Fruit fly (Drosophila melanogaster) whole organism, wandering third instar larva: Measurements from ENCODE around the gene FoxL1.
A peak's percentile ranks its signal among the peaks of the same experiment; 100 is the strongest.

Experiments used
- CG9705 ChIP-seq: fragments of 200-800 bp; sonication (Bioruptor generic); optimal IDR thresholded peaks from 2 replicates; lab custom pipeline; 2018; ENCODE audit warnings: missing biosample characterization, mild to moderate bottlenecking, missing genetic modification characterization
- Dfd ChIP-seq: fragments of >200 bp; optimal IDR thresholded peaks from 2 replicates; lab custom pipeline; 2017; ENCODE audit warnings: missing biosample characterization, missing genetic modification characterization
- Dif ChIP-seq: fragments of 200-275, 200-300 bp; sonication (Bioruptor generic); optimal IDR thresholded peaks from 2 replicates; lab custom pipeline; 2018; ENCODE audit warnings: missing biosample characterization, missing genetic modification characterization; ENCODE audit not compliant: partially characterized antibody
- GATAd ChIP-seq: sonication (Bioruptor generic); optimal IDR thresholded peaks from 2 replicates; lab custom pipeline; 2016; ENCODE audit warnings: missing biosample characterization, missing genetic modification characterization
- HLH106 ChIP-seq: fragments of 200-800 bp; optimal IDR thresholded peaks from 3 replicates; lab custom pipeline; 2019; ENCODE audit warnings: missing biosample characterization, mild to moderate bottlenecking, missing genetic modification characterization, moderate library complexity
- Hnf4 ChIP-seq: fragments of 200-800 bp; sonication (Bioruptor generic); optimal IDR thresholded peaks from 2 replicates; lab custom pipeline; 2016; ENCODE audit warnings: missing biosample characterization, mild to moderate bottlenecking, missing genetic modification characterization
- Hr78 ChIP-seq: fragments of >200 bp; optimal IDR thresholded peaks from 2 replicates; lab custom pipeline; 2017; ENCODE audit warnings: missing biosample characterization, missing genetic modification characterization
- Hr83 ChIP-seq: fragments of 200-300 bp; sonication (Bioruptor generic); optimal IDR thresholded peaks from 2 replicates; lab custom pipeline; 2016; ENCODE audit warnings: missing biosample characterization, mild to moderate bottlenecking, missing genetic modification characterization, moderate library complexity; ENCODE audit not compliant: poor library complexity, severe bottlenecking
- Jra ChIP-seq: sonication (Bioruptor generic); optimal IDR thresholded peaks from 2 replicates; lab custom pipeline; 2016; ENCODE audit warnings: missing biosample characterization, missing genetic modification characterization
- Mio ChIP-seq: sonication (Bioruptor generic); optimal IDR thresholded peaks from 2 replicates; lab custom pipeline; 2016; ENCODE audit warnings: missing biosample characterization, missing genetic modification characterization
- Myc ChIP-seq: fragments of >200 bp; optimal IDR thresholded peaks from 2 replicates; lab custom pipeline; 2017
- N ChIP-seq: fragments of >200 bp; optimal IDR thresholded peaks from 2 replicates; lab custom pipeline; 2018; ENCODE audit warnings: missing biosample characterization, missing external identifiers, missing genetic modification characterization
- OdsH ChIP-seq: fragments of 200-800 bp; sonication (Bioruptor generic); optimal IDR thresholded peaks from 2 replicates; lab custom pipeline; 2016; ENCODE audit warnings: missing biosample characterization, mild to moderate bottlenecking, missing genetic modification characterization
- Vsx2 ChIP-seq: fragments of 200-300, 225-300 bp; sonication (Bioruptor generic); optimal IDR thresholded peaks from 2 replicates; lab custom pipeline; 2018; ENCODE audit warnings: missing biosample characterization, missing genetic modification characterization; ENCODE audit not compliant: partially characterized antibody
- dmrt93B ChIP-seq: fragments of 200-800 bp; sonication (Bioruptor generic); optimal IDR thresholded peaks from 2 replicates; lab custom pipeline; 2018; ENCODE audit warnings: missing biosample characterization, mild to moderate bottlenecking, missing genetic modification characterization
- dsf ChIP-seq: sonication (Bioruptor generic); optimal IDR thresholded peaks from 2 replicates; lab custom pipeline; 2016; ENCODE audit warnings: missing biosample characterization, missing genetic modification characterization, borderline replicate concordance
- ey ChIP-seq: fragments of 200-800 bp; sonication (Bioruptor generic); optimal IDR thresholded peaks from 2 replicates; lab custom pipeline; 2016; ENCODE audit warnings: missing biosample characterization, missing genetic modification characterization
- foxo ChIP-seq, 2 experiments: fragments of 200-800 bp; sonication (Bioruptor generic); optimal IDR thresholded peaks; 2 replicates in 1 of 2; 3 replicates in 1 of 2; lab custom pipeline; 2016 to 2017; ENCODE audit warnings: missing biosample characterization in 2 of 2, missing genetic modification characterization in 2 of 2
- fru ChIP-seq: fragments of 200-800 bp; sonication (Bioruptor generic); optimal IDR thresholded peaks from 3 replicates; lab custom pipeline; 2016; ENCODE audit warnings: missing biosample characterization, mild to moderate bottlenecking, missing genetic modification characterization
- h ChIP-seq: fragments of 200-800 bp; sonication (Bioruptor generic); optimal IDR thresholded peaks from 3 replicates; lab custom pipeline; 2016; ENCODE audit warnings: missing biosample characterization, mild to moderate bottlenecking, missing genetic modification characterization
- jim ChIP-seq: fragments of 175-275, 200-325 bp; sonication (Bioruptor generic); optimal IDR thresholded peaks from 2 replicates; lab custom pipeline; 2016; ENCODE audit warnings: missing biosample characterization, mild to moderate bottlenecking, missing genetic modification characterization
- lola ChIP-seq: fragments of >200 bp; optimal IDR thresholded peaks from 2 replicates; lab custom pipeline; 2017; ENCODE audit warnings: missing biosample characterization, missing genetic modification characterization
- pan ChIP-seq: fragments of >200 bp; optimal IDR thresholded peaks from 2 replicates; lab custom pipeline; 2017
- psq ChIP-seq: fragments of 200-800 bp; sonication (Bioruptor generic); optimal IDR thresholded peaks from 3 replicates; lab custom pipeline; 2017; ENCODE audit warnings: missing biosample characterization, mild to moderate bottlenecking, missing genetic modification characterization, moderate library complexity
- rgr ChIP-seq: fragments of 200-800 bp; sonication (Bioruptor generic); optimal IDR thresholded peaks from 3 replicates; lab custom pipeline; 2016; ENCODE audit warnings: missing biosample characterization, mild to moderate bottlenecking, missing genetic modification characterization
- sage ChIP-seq: fragments of 200-800 bp; sonication (Bioruptor generic); optimal IDR thresholded peaks from 2 replicates; lab custom pipeline; 2016; ENCODE audit warnings: missing biosample characterization, mild to moderate bottlenecking, missing genetic modification characterization
- sv ChIP-seq: fragments of 200-800 bp; sonication (Bioruptor generic); optimal IDR thresholded peaks from 3 replicates; lab custom pipeline; 2016; ENCODE audit warnings: missing biosample characterization, missing genetic modification characterization
- tai ChIP-seq: sonication (Bioruptor generic); optimal IDR thresholded peaks from 2 replicates; lab custom pipeline; 2016; ENCODE audit warnings: missing biosample characterization, missing genetic modification characterization
- usp ChIP-seq: fragments of >200 bp; optimal IDR thresholded peaks from 2 replicates; lab custom pipeline; 2017; ENCODE audit warnings: missing biosample characterization, missing genetic modification characterization

FoxL1 gene

DNA sequence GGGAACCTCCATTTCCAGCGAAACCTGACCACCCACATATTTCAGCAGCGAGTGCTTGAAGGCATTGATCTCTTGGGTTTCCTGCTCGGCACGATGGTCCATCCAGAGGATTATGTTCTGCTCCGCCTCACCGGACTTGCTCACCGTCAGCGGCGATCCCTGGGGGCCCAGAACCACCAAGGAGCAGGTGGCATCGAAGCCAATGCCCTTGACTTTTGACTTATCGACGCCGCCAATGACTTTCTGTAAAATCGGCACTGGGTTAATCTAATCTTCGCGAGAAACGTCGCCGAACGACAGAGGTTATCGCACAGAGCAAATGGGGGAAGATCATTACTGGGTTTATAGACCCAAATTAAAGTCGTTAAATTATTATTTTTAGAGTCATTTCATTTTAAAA is 5.8 kb downstream of the FoxL1 start:
- TF ChIP-seq fru (no peak), tai (GFP tag; lab: Kevin White, UChicago) (no peak), sv (GFP tag; lab: Kevin White, UChicago) (no peak), h (GFP tag; lab: Kevin White, UChicago) (no peak), Myc (lab: Kevin White, UChicago) (no peak), ey (no peak), foxo (GFP tag; optimal IDR thresholded peaks at IDR 0.05; lab: Kevin White, UChicago) (no peak), HLH106 (no peak), Mio (GFP tag; lab: Kevin White, UChicago) (no peak), pan (no peak), Vsx2 (GFP tag; lab: Kevin White, UChicago) (no peak), lola (GFP tag; lab: Kevin White, UChicago) (no peak), Hnf4 (GFP tag; lab: Kevin White, UChicago) (no peak), Jra (no peak), jim (GFP tag; lab: Kevin White, UChicago) (no peak), dsf (GFP tag; lab: Kevin White, UChicago) (no peak), Dfd (GFP tag; lab: Kevin White, UChicago) (no peak), OdsH (GFP tag; lab: Kevin White, UChicago) (no peak), Dif (GFP tag; lab: Kevin White, UChicago) (no peak), Hr78 (GFP tag; lab: Kevin White, UChicago) (no peak)

dm6 chr3L:4025738-4026505 is 7.2 kb downstream of the FoxL1 start, which contains the start of gene CG11594:
TSS of gene CG11594 (minus strand) at chr3L:4026011.
- TF ChIP-seq Hr83 (GFP tag; lab: Kevin White, UChicago) (peak; percentile 40), rgr (peak; percentile 27), Vsx2 (GFP tag; lab: Kevin White, UChicago) (no peak)

DNA sequence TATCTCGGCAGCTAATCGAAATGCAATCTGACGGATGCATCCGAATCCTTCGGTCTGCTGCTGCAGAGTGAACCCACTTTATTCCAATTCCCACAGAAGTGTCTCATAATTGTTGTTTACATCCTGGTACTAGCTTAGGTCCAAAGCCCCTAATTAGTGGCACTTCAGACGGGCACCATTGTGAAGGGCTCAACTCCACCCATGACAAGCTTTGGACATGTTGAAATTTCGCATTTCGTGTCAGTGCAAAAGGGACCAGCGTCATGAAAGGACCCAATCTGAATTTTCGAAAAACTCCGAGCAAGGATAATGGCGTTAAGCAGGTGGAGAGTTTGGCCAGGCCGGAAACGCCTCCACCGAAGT is 7.8 kb downstream of the FoxL1 start, which contains the start of gene Gr64a:
Gene Gr64a (plus strand): TSS at position 264 of the 363 bp plus-strand sequence.
- TF ChIP-seq HLH106 (no peak), fru (no peak), tai (GFP tag; lab: Kevin White, UChicago) (no peak), OdsH (GFP tag; lab: Kevin White, UChicago) (no peak), dsf (GFP tag; lab: Kevin White, UChicago) (no peak), ey (no peak), rgr (no peak), pan (no peak), Myc (lab: Kevin White, UChicago) (no peak), Hr83 (GFP tag; lab: Kevin White, UChicago) (no peak), Dfd (GFP tag; lab: Kevin White, UChicago) (no peak), psq (no peak), Mio (GFP tag; lab: Kevin White, UChicago) (no peak), h (GFP tag; lab: Kevin White, UChicago) (no peak), Vsx2 (GFP tag; lab: Kevin White, UChicago) (no peak), Jra (no peak), dmrt93B (GFP tag; lab: Kevin White, UChicago) (no peak), sage (GFP tag; lab: Kevin White, UChicago) (no peak)

DNA sequence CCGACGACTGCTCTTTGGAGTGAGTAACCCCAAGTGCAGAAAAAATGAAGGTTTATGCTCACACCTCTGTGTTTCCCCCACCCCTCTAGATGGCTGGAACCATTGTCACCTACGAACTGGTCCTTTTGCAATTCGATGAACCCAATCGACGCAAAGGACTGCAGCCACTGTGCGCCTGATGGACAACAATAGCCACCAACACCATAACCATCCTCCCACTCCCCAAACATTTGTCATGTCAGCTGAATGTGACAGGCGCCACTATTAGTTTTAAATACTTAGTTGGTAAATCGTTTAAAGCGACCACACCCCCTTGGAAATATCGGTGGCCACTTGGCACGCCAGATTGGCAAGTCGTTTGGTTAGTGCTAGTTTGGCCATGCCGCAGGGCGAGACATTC is 9.6 kb downstream of the FoxL1 start, which contains the start of the genes Gr64b and Gr64c:
Gene Gr64b (plus strand): TSS at position 301 of the 400 bp plus-strand sequence.
Gene Gr64c (plus strand): TSS at position 301 of the 400 bp plus-strand sequence.
- no peak for TF ChIP-seq h (GFP tag; lab: Kevin White, UChicago)
- no peak for TF ChIP-seq N (GFP tag; lab: Kevin White, UChicago)
- TF ChIP-seq Myc (lab: Kevin White, UChicago), result no peak
- TF ChIP-seq jim (GFP tag; lab: Kevin White, UChicago), result no peak
- no peak for TF ChIP-seq CG9705
- no peak for TF ChIP-seq Hnf4 (GFP tag; lab: Kevin White, UChicago)
- no peak for TF ChIP-seq Hr83 (GFP tag; lab: Kevin White, UChicago)
- no peak for TF ChIP-seq GATAd (GFP tag; lab: Kevin White, UChicago)
- no peak for TF ChIP-seq sv (GFP tag; lab: Kevin White, UChicago)
- TF ChIP-seq ey, result no peak
- TF ChIP-seq usp, result no peak
- TF ChIP-seq Mio (GFP tag; lab: Kevin White, UChicago), result no peak
- TF ChIP-seq Dfd (GFP tag; lab: Kevin White, UChicago), result no peak
- TF ChIP-seq fru, result no peak
- no peak for TF ChIP-seq Hr78 (GFP tag; lab: Kevin White, UChicago)
